Worm (Caenorhabditis elegans): ENCODE data around the gene best-9.
A peak's percentile ranks its signal among the peaks of the same experiment; 100 is the strongest.

Gene best-9

DNA sequence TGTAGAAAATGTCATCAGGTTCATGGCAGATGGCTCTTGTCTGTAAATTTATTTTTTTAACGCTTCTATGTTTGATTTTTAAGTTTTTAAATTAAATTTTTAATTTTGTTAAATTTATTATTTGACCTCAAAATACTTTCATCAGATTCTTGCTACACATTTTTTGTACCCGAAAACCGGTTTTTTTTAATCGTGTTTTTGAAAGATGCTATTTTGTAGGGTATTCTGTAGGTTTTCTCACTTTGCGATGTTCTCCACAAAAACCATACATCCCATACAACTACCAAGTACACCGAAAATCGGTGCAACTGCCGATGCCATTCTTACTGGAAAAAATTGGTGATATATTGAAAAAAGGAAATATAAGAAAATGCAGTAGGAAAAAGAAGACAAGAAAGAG is 45.3 kb downstream of the best-9 start, which contains the start of gene nstp-2:
nstp-2 (minus strand) TSS at position 326 of the 400 bp plus-strand sequence.
- TF ChIP-seq grh-1 (GFP tag; IDR thresholded peaks at IDR 0.05) (peak; percentile 63), aha-1 (tag; optimal IDR thresholded peaks at IDR 0.05) (no peak), nhr-85 (tag) (peak; percentile 61)

ce11 chrIV:6606587-6606986 is 46.1 kb downstream of the best-9 start:
- no peak for TF ChIP-seq nhr-11 (tag; optimal IDR thresholded peaks at IDR 0.05)
- TF ChIP-seq efl-1 (optimal IDR thresholded peaks at IDR 0.05) = no peak
- peak in 1 of 2 experiments; percentile 62 for TF ChIP-seq efl-1 (GFP tag; optimal IDR thresholded peaks at IDR 0.05 in 1 of 2)
- TF ChIP-seq blmp-1 (tag; optimal IDR thresholded peaks at IDR 0.05) = peak; percentile 48
- no peak for TF ChIP-seq fkh-10 (GFP tag; optimal IDR thresholded peaks at IDR 0.05)
- TF ChIP-seq mef-2 (tag; optimal IDR thresholded peaks at IDR 0.05) = no peak
- peak; percentile 56 for TF ChIP-seq lin-14 (GFP tag; optimal IDR thresholded peaks at IDR 0.05)
- peak; percentile 12 for TF ChIP-seq snu-23 (GFP tag; optimal IDR thresholded peaks at IDR 0.05)
- TF ChIP-seq ceh-88 (GFP tag; IDR thresholded peaks at IDR 0.05) = no peak
- TF ChIP-seq isw-1 (GFP tag; IDR thresholded peaks at IDR 0.05) = no peak
- no peak for TF ChIP-seq hlh-4 (tag; optimal IDR thresholded peaks at IDR 0.05)

DNA sequence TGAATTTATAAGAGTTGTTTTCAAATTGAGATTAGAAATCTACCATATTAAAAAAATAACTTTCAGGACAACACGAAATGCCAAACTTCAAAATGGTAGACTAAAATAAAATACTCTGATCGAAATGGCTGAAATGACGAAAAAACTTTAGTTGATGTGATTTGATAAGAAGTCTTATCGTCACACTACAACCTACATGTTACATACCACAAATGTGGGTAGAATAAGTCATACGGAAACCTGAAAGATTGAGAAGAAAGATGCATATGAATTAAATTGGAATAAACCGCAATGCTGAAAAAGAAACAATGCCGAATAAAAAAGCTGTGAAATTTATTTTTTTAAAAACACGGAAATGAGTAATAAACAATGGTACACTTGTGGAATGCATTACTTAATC is 46.5 kb downstream of the best-9 start:
- TF ChIP-seq mef-2 (tag; optimal IDR thresholded peaks at IDR 0.05) (no peak), vab-15 (tag; optimal IDR thresholded peaks at IDR 0.05) (no peak), zip-4 (GFP tag; optimal IDR thresholded peaks at IDR 0.05) (no peak), elt-3 (tag; optimal IDR thresholded peaks at IDR 0.05) (peak in 1 of 6 experiments; percentile 33), nhr-85 (tag) (peak; percentile 60), nhr-11 (tag; optimal IDR thresholded peaks at IDR 0.05) (no peak), elt-2 (tag; optimal IDR thresholded peaks at IDR 0.05) (no peak), snu-23 (GFP tag; optimal IDR thresholded peaks at IDR 0.05) (no peak), jun-1 (tag; optimal IDR thresholded peaks at IDR 0.05) (no peak), nhr-76 (tag; optimal IDR thresholded peaks at IDR 0.05) (no peak), pag-3 (tag; optimal IDR thresholded peaks at IDR 0.05; ENCODE audit: borderline replicate concordance, insufficient read depth) (no peak), ceh-82 (tag; optimal IDR thresholded peaks at IDR 0.05) (no peak), Y116A8C.19 (tag; optimal IDR thresholded peaks at IDR 0.05; ENCODE audit: borderline replicate concordance) (no peak)

DNA sequence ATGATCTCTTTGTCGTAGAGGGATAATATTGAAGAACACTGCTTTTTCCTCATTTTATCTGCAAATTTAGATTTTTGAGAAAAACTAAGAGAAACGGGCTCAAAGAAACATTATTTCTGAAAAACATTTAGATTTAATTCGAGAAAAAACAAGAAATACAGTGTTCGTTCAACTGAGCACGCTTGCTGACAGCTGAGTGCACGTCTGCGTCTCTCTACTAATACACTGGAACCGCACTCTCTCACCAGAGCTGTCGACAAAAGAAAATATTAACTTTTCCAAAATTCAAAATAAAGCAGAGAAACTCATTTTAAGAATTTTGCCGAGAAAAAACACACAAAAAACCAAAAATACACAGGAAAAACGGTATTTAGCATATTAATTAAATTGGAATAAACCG is 52.8 kb downstream of the best-9 start, which contains the start of gene drh-1:
drh-1 (minus strand) TSS at position 58 of the 400 bp plus-strand sequence.
- TF ChIP-seq F16B12.6 (tag; optimal IDR thresholded peaks at IDR 0.05) (no peak), lin-14 (GFP tag; optimal IDR thresholded peaks at IDR 0.05) (peak; percentile 50), ceh-8 (GFP tag; optimal IDR thresholded peaks at IDR 0.05) (no peak), sup-37 (GFP tag; optimal IDR thresholded peaks at IDR 0.05) (no peak), vab-15 (tag; optimal IDR thresholded peaks at IDR 0.05) (no peak), sptf-1 (tag; optimal IDR thresholded peaks at IDR 0.05) (no peak), lin-35 (GFP tag; optimal IDR thresholded peaks at IDR 0.05) (peak in 1 of 2 experiments; percentile 6), aly-2 (tag; optimal IDR thresholded peaks at IDR 0.05) (no peak), zip-4 (GFP tag; optimal IDR thresholded peaks at IDR 0.05) (no peak), snu-23 (GFP tag; optimal IDR thresholded peaks at IDR 0.05) (no peak), nhr-84 (tag; optimal IDR thresholded peaks at IDR 0.05) (no peak), dpl-1 (GFP tag; optimal IDR thresholded peaks at IDR 0.05) (peak in 1 of 3 experiments; percentile 30), nhr-47 (tag; optimal IDR thresholded peaks at IDR 0.05) (no peak), mab-9 (GFP tag; IDR thresholded peaks at IDR 0.05) (no peak), ceh-90 (tag; optimal IDR thresholded peaks at IDR 0.05) (no peak), nhr-12 (tag; optimal IDR thresholded peaks at IDR 0.05) (no peak), snpc-4 (tag; optimal IDR thresholded peaks at IDR 0.05) (no peak), elt-3 (tag; optimal IDR thresholded peaks at IDR 0.05) (no peak), lin-39 (tag; optimal IDR thresholded peaks at IDR 0.05) (no peak), lsy-2 (tag; optimal IDR thresholded peaks at IDR 0.05) (peak in 1 of 2 experiments; percentile 52), ces-1 (GFP tag; optimal IDR thresholded peaks at IDR 0.05) (no peak), nhr-71 (tag; optimal IDR thresholded peaks at IDR 0.05) (no peak), ets-5 (GFP tag; IDR thresholded peaks at IDR 0.05) (no peak), lin-15B (tag; optimal IDR thresholded peaks at IDR 0.05) (no peak), pag-3 (tag; optimal IDR thresholded peaks at IDR 0.05; ENCODE audit: borderline replicate concordance, insufficient read depth) (no peak), efl-1 (optimal IDR thresholded peaks at IDR 0.05) (peak; percentile 19 to 29), efl-1 (GFP tag; optimal IDR thresholded peaks at IDR 0.05 in 1 of 2) (no peak), skn-1 (tag; optimal IDR thresholded peaks at IDR 0.05) (no peak), lin-13 (GFP tag; optimal IDR thresholded peaks at IDR 0.05) (no peak)

Measured in whole organism, L1 larva.